Fruit fly (Drosophila melanogaster): ENCODE data around the gene Dph4.

Gene Dph4

dm6 chr3R:5668928-5669739 lies 45.2 kb upstream of the Dph4 start, which contains the start of the genes Xe7 and Atg17 (continued):
- TF ChIP-seq Gsc (GFP tag; IDR thresholded peaks at IDR 0.05) (peak; percentile 77), ttk (GFP tag; IDR thresholded peaks at IDR 0.05) (peak; percentile 82), CG16779 (GFP tag; IDR thresholded peaks at IDR 0.05) (peak; percentile 67), Hand (GFP tag; optimal IDR thresholded peaks at IDR 0.05) (peak; percentile 73), lov (optimal IDR thresholded peaks at IDR 0.05) (no peak), lov (GFP tag; IDR thresholded peaks at IDR 0.05) (peak; percentile 54; the same call in 1 of the 3 replicates), rib (GFP tag; IDR thresholded peaks at IDR 0.05) (peak; percentile 76; the same call in 1 of the 2 replicates), pfk (GFP tag; optimal IDR thresholded peaks at IDR 0.05) (peak; percentile 43), chm (GFP tag; IDR thresholded peaks at IDR 0.05) (peak; percentile 35; the same call in 1 of the 2 replicates), YL-1 (GFP tag; optimal IDR thresholded peaks at IDR 0.05) (peak; percentile 72), Ptx1 (GFP tag; IDR thresholded peaks at IDR 0.05) (peak; percentile 95), B-H2 (GFP tag; optimal IDR thresholded peaks at IDR 0.05) (peak; percentile 94), gcm2 (GFP tag; optimal IDR thresholded peaks at IDR 0.05) (peak; percentile 20), MTF-1 (GFP tag; optimal IDR thresholded peaks at IDR 0.05; ENCODE audit: borderline replicate concordance) (peak; percentile 52), tgo (GFP tag; IDR thresholded peaks at IDR 0.05) (peak; percentile 84), Myb (GFP tag; optimal IDR thresholded peaks at IDR 0.05) (peak; percentile 66), CG14441 (GFP tag; IDR thresholded peaks at IDR 0.05) (peak; percentile 93), CG18599 (GFP tag; optimal IDR thresholded peaks at IDR 0.05) (peak; percentile 89), CG4820 (GFP tag; optimal IDR thresholded peaks at IDR 0.05) (peak; percentile 85), Hr78 (GFP tag; optimal IDR thresholded peaks at IDR 0.05) (no peak), CG1233 (GFP tag; optimal IDR thresholded peaks at IDR 0.05) (peak; percentile 88), CG4707 (GFP tag; optimal IDR thresholded peaks at IDR 0.05) (peak; percentile 16), CG16863 (GFP tag; optimal IDR thresholded peaks at IDR 0.05) (peak; percentile 78), CG10543 (GFP tag; optimal IDR thresholded peaks at IDR 0.05) (peak; percentile 96), CG11695 (GFP tag; IDR thresholded peaks at IDR 0.05) (peak; percentile 85), dimm (GFP tag; IDR thresholded peaks at IDR 0.05) (peak; percentile 54), CG11723 (GFP tag; optimal IDR thresholded peaks at IDR 0.05) (peak; percentile 87), Hr39 (optimal IDR thresholded peaks at IDR 0.05) (peak; percentile 32), ATbp (GFP tag; optimal IDR thresholded peaks at IDR 0.05) (peak; percentile 59), C15 (GFP tag; IDR thresholded peaks at IDR 0.05) (peak; percentile 67; the same call in 1 of the 3 replicates), Hsf (GFP tag; optimal IDR thresholded peaks at IDR 0.05) (peak; percentile 95), sug (tag; optimal IDR thresholded peaks at IDR 0.05) (peak; percentile 95), CG17912 (GFP tag; optimal IDR thresholded peaks at IDR 0.05) (peak; percentile 62), Antp (GFP tag; optimal IDR thresholded peaks at IDR 0.05) (peak; percentile 93), Hmx (GFP tag; optimal IDR thresholded peaks at IDR 0.05) (peak; percentile 79), CG12155 (GFP tag; optimal IDR thresholded peaks at IDR 0.05) (peak; percentile 93), CG3838 (GFP tag; optimal IDR thresholded peaks at IDR 0.05) (peak; percentile 66), CG10462 (GFP tag; optimal IDR thresholded peaks at IDR 0.05) (peak; percentile 80), CoRest (tag; optimal IDR thresholded peaks at IDR 0.05) (peak; percentile 97), dpn (GFP tag; optimal IDR thresholded peaks at IDR 0.05) (peak; percentile 92 to 95), CG2202 (tag; optimal IDR thresholded peaks at IDR 0.05) (peak; percentile 67), fd96Cb (tag; optimal IDR thresholded peaks at IDR 0.05) (peak; percentile 93), grau (tag; optimal IDR thresholded peaks at IDR 0.05) (peak; percentile 93), Poxn (GFP tag; IDR thresholded peaks at IDR 0.05) (peak; percentile 80), CG31441 (GFP tag; IDR thresholded peaks at IDR 0.05) (peak; percentile 93), en (GFP tag; optimal IDR thresholded peaks at IDR 0.05) (peak; percentile 16), pnt (GFP tag; optimal IDR thresholded peaks at IDR 0.05) (peak; percentile 85), CHES-1-like (GFP tag; optimal IDR thresholded peaks at IDR 0.05) (peak; percentile 84), CG15696 (tag; optimal IDR thresholded peaks at IDR 0.05) (peak; percentile 94), Atf6 (GFP tag; IDR thresholded peaks at IDR 0.05) (peak; percentile 85)
